Worm (Caenorhabditis elegans) whole organism, young adult: ENCODE data around the gene acp-5.

Experiments used
- B0336.3 ChIP-seq: fragments of 200-800 bp; sonication (Bioruptor generic); IDR thresholded peaks from 2 replicates; pipeline ENCODE4 v1.3.6; 2022; ENCODE audit warnings: missing genetic modification characterization, missing compliant biosample characterization
- C17E4.6 ChIP-seq: fragments of 200-800 bp; sonication (Bioruptor generic); IDR thresholded peaks from 2 replicates; pipeline ENCODE4 v1.3.6; 2022; ENCODE audit warnings: missing genetic modification reagents, missing genetic modification characterization, missing compliant biosample characterization
- F22D6.2 ChIP-seq: sonication (generic microtip); optimal IDR thresholded peaks from 2 replicates; lab custom pipeline; 2016; ENCODE audit warnings: mild to moderate bottlenecking, missing genetic modification characterization, missing compliant biosample characterization
- F23B12.7 ChIP-seq: sonication (generic microtip); optimal IDR thresholded peaks from 2 replicates; lab custom pipeline; 2017; ENCODE audit warnings: missing genetic modification characterization, mild to moderate bottlenecking, missing compliant biosample characterization, antibody characterized with exemption, moderate library complexity; ENCODE audit not compliant: insufficient read depth
- F33H1.4 ChIP-seq: fragments of 200-800 bp; sonication (Bioruptor generic); IDR thresholded peaks from 2 replicates; pipeline ENCODE4 v1.3.6; 2022; ENCODE audit warnings: missing genetic modification reagents, missing genetic modification characterization, missing compliant biosample characterization
- F52B5.7 ChIP-seq: sonication (generic microtip); optimal IDR thresholded peaks from 2 replicates; lab custom pipeline; 2016; ENCODE audit warnings: mild to moderate bottlenecking, missing genetic modification characterization, missing compliant biosample characterization
- F57A8.1 ChIP-seq: fragments of 200-800 bp; sonication (Bioruptor generic); optimal IDR thresholded peaks from 2 replicates; lab custom pipeline; 2018; ENCODE audit warnings: mild to moderate bottlenecking, missing genetic modification characterization, moderate library complexity, missing compliant biosample characterization
- K11D2.4 ChIP-seq: fragments of 200-800 bp; sonication (Bioruptor generic); IDR thresholded peaks from 2 replicates; pipeline ENCODE4 v1.3.6; 2022; ENCODE audit warnings: missing genetic modification reagents, missing genetic modification characterization, missing compliant biosample characterization
- T26A5.8 ChIP-seq: sonication (generic microtip); optimal IDR thresholded peaks from 2 replicates; lab custom pipeline; 2016; ENCODE audit warnings: missing genetic modification characterization, missing compliant biosample characterization
- Y53F4B.3 ChIP-seq: fragments of 200-800 bp; sonication (Bioruptor generic); IDR thresholded peaks from 2 replicates; pipeline ENCODE4 v1.3.6; 2022; ENCODE audit warnings: missing genetic modification reagents, missing genetic modification characterization, missing compliant biosample characterization
- Y53G8AR.9 ChIP-seq: fragments of 200-800 bp; sonication (Bioruptor generic); conservative IDR thresholded peaks from 2 replicates; pipeline ENCODE4 v1.3.6; 2022; ENCODE audit warnings: missing genetic modification reagents, missing genetic modification characterization, missing compliant biosample characterization
- Y56A3A.18 ChIP-seq: fragments of 200-800 bp; sonication (Bioruptor generic); IDR thresholded peaks from 2 replicates; pipeline ENCODE4 v1.3.6; 2022; ENCODE audit warnings: missing genetic modification reagents, missing genetic modification characterization, missing compliant biosample characterization
- ZK185.1 ChIP-seq: sonication (generic microtip); optimal IDR thresholded peaks from 2 replicates; lab custom pipeline; 2016; ENCODE audit warnings: mild to moderate bottlenecking, missing genetic modification characterization, missing compliant biosample characterization; ENCODE audit not compliant: poor library complexity, severe bottlenecking
- akir-1 ChIP-seq: fragments of 200-800 bp; sonication (Bioruptor generic); optimal IDR thresholded peaks from 2 replicates; lab custom pipeline; 2018; ENCODE audit warnings: mild to moderate bottlenecking, missing genetic modification characterization, moderate library complexity, missing compliant biosample characterization
- ama-1 ChIP-seq, 3 experiments: fragments of 150-350 bp in 1 of 3; sonication (generic microtip) in 2 of 3; optimal IDR thresholded peaks; 2 replicates each; lab custom pipeline; 2014 to 2018; ENCODE audit warnings: missing biosample characterization in 2 of 3, missing genetic modification characterization in 2 of 3, missing genetic modification reagents in 2 of 3
- aptf-2 ChIP-seq: fragments of 200-800 bp; sonication (Bioruptor generic); conservative IDR thresholded peaks from 2 replicates; pipeline ENCODE4 v1.3.6; 2022; ENCODE audit warnings: missing genetic modification reagents, missing genetic modification characterization, missing compliant biosample characterization
- atf-7 ChIP-seq: sonication (generic microtip); optimal IDR thresholded peaks from 2 replicates; lab custom pipeline; 2017; ENCODE audit warnings: mild to moderate bottlenecking, missing genetic modification characterization, missing compliant biosample characterization
- attf-3 ChIP-seq: fragments of 200-800 bp; sonication (Bioruptor generic); conservative IDR thresholded peaks from 2 replicates; pipeline ENCODE4 v1.3.6; 2022; ENCODE audit warnings: missing genetic modification reagents, missing genetic modification characterization, missing compliant biosample characterization
- attf-5 ChIP-seq: fragments of 200-800 bp; sonication (Bioruptor generic); optimal IDR thresholded peaks from 2 replicates; lab custom pipeline; 2018; ENCODE audit warnings: mild to moderate bottlenecking, missing genetic modification characterization, missing compliant biosample characterization
- ccch-3 ChIP-seq: fragments of 200-800 bp; sonication (Bioruptor generic); optimal IDR thresholded peaks from 2 replicates; lab custom pipeline; 2018; ENCODE audit warnings: mild to moderate bottlenecking, missing genetic modification characterization, missing compliant biosample characterization
- ceh-40 ChIP-seq: fragments of 200-800 bp; sonication (Bioruptor generic); IDR thresholded peaks from 2 replicates; pipeline ENCODE4 v1.3.6; 2022; ENCODE audit warnings: missing genetic modification characterization, missing compliant biosample characterization
- ceh-58 ChIP-seq: fragments of 200-800 bp; sonication (Bioruptor generic); IDR thresholded peaks from 2 replicates; pipeline ENCODE4 v1.3.6; 2022; ENCODE audit warnings: missing genetic modification characterization, missing compliant biosample characterization
- ekl-4 ChIP-seq: fragments of 200-800 bp; sonication (Bioruptor generic); IDR thresholded peaks from 2 replicates; pipeline ENCODE4 v1.3.6; 2022; ENCODE audit warnings: missing genetic modification reagents, missing genetic modification characterization, missing compliant biosample characterization
- gei-17 ChIP-seq: fragments of 200-800 bp; sonication (Bioruptor generic); optimal IDR thresholded peaks from 2 replicates; lab custom pipeline; 2018; ENCODE audit warnings: mild to moderate bottlenecking, missing genetic modification characterization, missing compliant biosample characterization
- hsf-1 ChIP-seq: fragments of 200-800 bp; sonication (Bioruptor generic); IDR thresholded peaks from 2 replicates; pipeline ENCODE4 v1.3.6; 2022; ENCODE audit warnings: missing genetic modification reagents, missing genetic modification characterization, missing compliant biosample characterization
- let-607 ChIP-seq, 2 experiments: fragments of 200-800 bp in 1 of 2; sonication (Bioruptor generic) in 1 of 2; sonication (generic microtip) in 1 of 2; optimal IDR thresholded peaks; 2 replicates each; lab custom pipeline; 2016 to 2018; ENCODE audit warnings: mild to moderate bottlenecking in 2 of 2, missing compliant biosample characterization in 2 of 2, missing genetic modification characterization in 2 of 2, moderate library complexity in 2 of 2, missing genotype in 1 of 2
- lin-26 ChIP-seq: fragments of 200-800 bp; sonication (Bioruptor generic); IDR thresholded peaks from 2 replicates; pipeline ENCODE4 v1.3.6; 2022; ENCODE audit warnings: missing genetic modification reagents, missing genetic modification characterization, missing compliant biosample characterization
- lin-35 ChIP-seq, 3 experiments: fragments of 150-350 bp in 2 of 3; sonication (generic microtip) in 1 of 3; optimal IDR thresholded peaks; 2 replicates each; lab custom pipeline; 2014 to 2018; ENCODE audit warnings: missing biosample characterization in 3 of 3, missing genetic modification characterization in 3 of 3, missing genetic modification reagents in 3 of 3
- lin-40 ChIP-seq: sonication (generic microtip); optimal IDR thresholded peaks from 2 replicates; lab custom pipeline; 2016; ENCODE audit warnings: missing genetic modification characterization, mild to moderate bottlenecking, missing compliant biosample characterization, missing genotype, missing genetic modification reagents
- mcd-1 ChIP-seq: fragments of 200-800 bp; sonication (Bioruptor generic); IDR thresholded peaks from 2 replicates; pipeline ENCODE4 v1.3.6; 2022; ENCODE audit warnings: missing genetic modification reagents, missing genetic modification characterization, missing compliant biosample characterization
- mel-28 ChIP-seq: sonication (generic microtip); optimal IDR thresholded peaks from 2 replicates; lab custom pipeline; 2016; ENCODE audit warnings: borderline replicate concordance, mild to moderate bottlenecking, missing genetic modification characterization, missing compliant biosample characterization
- nfya-2 ChIP-seq: fragments of 200-800 bp; sonication (Bioruptor generic); IDR thresholded peaks from 2 replicates; pipeline ENCODE4 v1.3.6; 2022; ENCODE audit warnings: missing genetic modification reagents, missing genetic modification characterization, missing compliant biosample characterization
- nfyb-1 ChIP-seq: fragments of 200-800 bp; sonication (Bioruptor generic); IDR thresholded peaks from 2 replicates; pipeline ENCODE4 v1.3.6; 2022; ENCODE audit warnings: missing genetic modification reagents, missing genetic modification characterization, missing compliant biosample characterization
- nhr-179 ChIP-seq: sonication (generic microtip); optimal IDR thresholded peaks from 2 replicates; lab custom pipeline; 2016; ENCODE audit warnings: mild to moderate bottlenecking, missing genetic modification characterization, missing compliant biosample characterization
- nhr-80 ChIP-seq: sonication (generic microtip); optimal IDR thresholded peaks from 2 replicates; lab custom pipeline; 2016; ENCODE audit warnings: missing genetic modification characterization, missing compliant biosample characterization
- nhr-90 ChIP-seq: sonication (generic microtip); optimal IDR thresholded peaks from 2 replicates; lab custom pipeline; 2016; ENCODE audit warnings: missing genotype, mild to moderate bottlenecking, missing genetic modification characterization, missing compliant biosample characterization
- pbrm-1 ChIP-seq: fragments of 200-800 bp; sonication (Bioruptor generic); IDR thresholded peaks from 2 replicates; pipeline ENCODE4 v1.3.6; 2022; ENCODE audit warnings: missing genetic modification reagents, missing genetic modification characterization, missing compliant biosample characterization
- rcor-1 ChIP-seq: fragments of 200-800 bp; sonication (Bioruptor generic); IDR thresholded peaks from 2 replicates; pipeline ENCODE4 v1.3.6; 2022; ENCODE audit warnings: missing genetic modification reagents, missing genetic modification characterization, missing compliant biosample characterization
- repo-1 ChIP-seq: sonication (generic microtip); optimal IDR thresholded peaks from 2 replicates; lab custom pipeline; 2017; ENCODE audit warnings: mild to moderate bottlenecking, missing genetic modification characterization, missing compliant biosample characterization
- sea-2 ChIP-seq: fragments of 200-800 bp; sonication (Bioruptor generic); IDR thresholded peaks from 2 replicates; pipeline ENCODE4 v1.3.6; 2022; ENCODE audit warnings: missing genetic modification characterization, missing compliant biosample characterization
- snpc-3.4 ChIP-seq: sonication (generic microtip); optimal IDR thresholded peaks from 2 replicates; lab custom pipeline; 2017; ENCODE audit warnings: missing genetic modification characterization, mild to moderate bottlenecking, missing compliant biosample characterization, antibody characterized with exemption, moderate library complexity, missing genotype, missing genetic modification reagents
- snpc-4 ChIP-seq, 5 experiments: fragments of 150-350 bp in 1 of 5; sonication (generic microtip) in 4 of 5; optimal IDR thresholded peaks; 2 replicates each; lab custom pipeline; 2014 to 2018; ENCODE audit warnings: missing genetic modification characterization in 5 of 5, missing biosample characterization in 3 of 5, antibody characterized with exemption in 2 of 5, mild to moderate bottlenecking in 2 of 5, missing compliant biosample characterization in 2 of 5, missing genotype in 2 of 5, moderate library complexity in 2 of 5, missing genetic modification reagents in 1 of 5
- somi-1 ChIP-seq: fragments of 200-800 bp; sonication (Bioruptor generic); optimal IDR thresholded peaks from 2 replicates; lab custom pipeline; 2018; ENCODE audit warnings: mild to moderate bottlenecking, missing genetic modification characterization, missing compliant biosample characterization
- tlf-1 ChIP-seq: fragments of 200-800 bp; sonication (Bioruptor generic); optimal IDR thresholded peaks from 2 replicates; lab custom pipeline; 2018; ENCODE audit warnings: mild to moderate bottlenecking, missing genetic modification characterization, missing compliant biosample characterization
- ztf-18 ChIP-seq: sonication (generic microtip); optimal IDR thresholded peaks from 2 replicates; lab custom pipeline; 2016; ENCODE audit warnings: missing genotype, mild to moderate bottlenecking, missing genetic modification characterization, missing compliant biosample characterization
- ztf-22 ChIP-seq: fragments of 200-800 bp; sonication (Bioruptor generic); optimal IDR thresholded peaks from 2 replicates; lab custom pipeline; 2018; ENCODE audit warnings: mild to moderate bottlenecking, missing genetic modification characterization, moderate library complexity, missing compliant biosample characterization
- ztf-6 ChIP-seq: fragments of 200-800 bp; sonication (Bioruptor generic); IDR thresholded peaks from 2 replicates; pipeline ENCODE4 v1.3.6; 2022; ENCODE audit warnings: missing genetic modification reagents, missing genetic modification characterization, missing compliant biosample characterization

The acp-5 gene

ce11 chrX:5782153-5782552 is 47.1 kb upstream of the acp-5 start, which contains the start of gene gakh-1 (continued):
- TF ChIP-seq nhr-179 (no peak), F23B12.7 (no peak), atf-7 (tag; lab: Kevin White, UChicago) (no peak), C17E4.6 (GFP tag; lab: Robert Waterston, UW) (no peak), repo-1 (tag; lab: Kevin White, UChicago) (no peak), lin-26 (no peak), Y56A3A.18 (no peak), sea-2 (GFP tag; lab: Robert Waterston, UW) (no peak), ztf-22 (GFP tag; lab: Kevin White, UChicago) (no peak), somi-1 (GFP tag; lab: Kevin White, UChicago) (no peak), ZK185.1 (tag; lab: Kevin White, UChicago) (no peak), nfyb-1 (GFP tag; lab: Robert Waterston, UW) (no peak), F33H1.4 (GFP tag; lab: Robert Waterston, UW) (no peak), attf-5 (GFP tag; lab: Kevin White, UChicago) (peak; percentile 12), lin-35 (GFP tag; optimal IDR thresholded peaks at IDR 0.05; lab: Kevin White, UChicago) (peak in 1 of 3 experiments; percentile 30), snpc-4 (GFP tag; optimal IDR thresholded peaks at IDR 0.05; lab: Kevin White, UChicago) (no peak), snpc-4 (tag; optimal IDR thresholded peaks at IDR 0.05; lab: Kevin White, UChicago) (no peak), let-607 (tag; optimal IDR thresholded peaks at IDR 0.05; lab: Kevin White, UChicago) (peak; percentile 96 to 97), rcor-1 (GFP tag; lab: Robert Waterston, UW) (0 out of 2 replicates have a peak, but pooled peaks have one; percentile 10), pbrm-1 (GFP tag; lab: Robert Waterston, UW) (peak; percentile 53; the same call in 1 of the 2 replicates), ztf-18 (tag; lab: Kevin White, UChicago) (peak; percentile 92), ztf-6 (no peak), snpc-3.4 (tag; lab: Kevin White, UChicago) (no peak), tlf-1 (GFP tag; lab: Kevin White, UChicago) (no peak), K11D2.4 (GFP tag; lab: Robert Waterston, UW) (peak; percentile 69; the same call in 1 of the 2 replicates), ekl-4 (no peak), mel-28 (tag; lab: Kevin White, UChicago) (no peak), aptf-2 (no peak), Y53F4B.3 (no peak), mcd-1 (GFP tag; lab: Robert Waterston, UW) (peak; percentile 31; the same call in 1 of the 2 replicates), nhr-80 (tag; lab: Kevin White, UChicago) (peak; percentile 57), lin-40 (tag; lab: Kevin White, UChicago) (peak; percentile 68), nhr-90 (tag; lab: Kevin White, UChicago) (no peak), F22D6.2 (tag; lab: Kevin White, UChicago) (peak; percentile 10), attf-3 (GFP tag; lab: Robert Waterston, UW) (no peak)

ce11 chrX:5786193-5786592 is 43.0 kb upstream of the acp-5 start, which contains the start of gene F46G11.6:
Gene F46G11.6 (plus strand): TSS chrX:5786493.
- TF ChIP-seq hsf-1 (GFP tag; lab: Robert Waterston, UW) (no peak), T26A5.8 (tag; lab: Kevin White, UChicago) (no peak), ceh-58 (GFP tag; lab: Robert Waterston, UW) (no peak), ama-1 (optimal IDR thresholded peaks at IDR 0.05; lab: Kevin White, UChicago) (no peak), ama-1 (GFP tag; optimal IDR thresholded peaks at IDR 0.05; lab: Kevin White, UChicago) (no peak), Y53F4B.3 (no peak), F57A8.1 (GFP tag; lab: Kevin White, UChicago) (no peak), ccch-3 (no peak), F33H1.4 (GFP tag; lab: Robert Waterston, UW) (no peak), gei-17 (GFP tag; lab: Kevin White, UChicago) (no peak), sea-2 (GFP tag; lab: Robert Waterston, UW) (no peak), nfya-2 (GFP tag; lab: Robert Waterston, UW) (no peak), nhr-90 (tag; lab: Kevin White, UChicago) (no peak), ceh-40 (GFP tag; lab: Robert Waterston, UW) (no peak), Y53G8AR.9 (GFP tag; lab: Robert Waterston, UW) (no peak), F52B5.7 (tag; lab: Kevin White, UChicago) (no peak), B0336.3 (GFP tag; lab: Robert Waterston, UW) (no peak), akir-1 (GFP tag; lab: Kevin White, UChicago) (no peak)
- TF ChIP-seq, all 124 proteins: peak for 0
